Worm (Caenorhabditis elegans): Measurements from ENCODE around the gene C53A3.1.

- peak; percentile 30 for TF ChIP-seq elt-2 (tag; optimal IDR thresholded peaks at IDR 0.05)
- TF ChIP-seq unc-55 (GFP tag; optimal IDR thresholded peaks at IDR 0.05): no peak
- TF ChIP-seq mec-3 (tag; optimal IDR thresholded peaks at IDR 0.05; ENCODE audit: borderline replicate concordance): no peak
- no peak for TF ChIP-seq pag-3 (tag; optimal IDR thresholded peaks at IDR 0.05; ENCODE audit: borderline replicate concordance)
- TF ChIP-seq unc-42 (tag; optimal IDR thresholded peaks at IDR 0.05): no peak
- no peak for TF ChIP-seq tbx-2 (tag; optimal IDR thresholded peaks at IDR 0.05)
- TF ChIP-seq nfya-1 (tag; optimal IDR thresholded peaks at IDR 0.05): no peak
- no peak for TF ChIP-seq ceh-34 (tag; optimal IDR thresholded peaks at IDR 0.05)
- TF ChIP-seq ahr-1 (tag; optimal IDR thresholded peaks at IDR 0.05): no peak
- no peak for TF ChIP-seq Y22D7AL.16 (tag; optimal IDR thresholded peaks at IDR 0.05)
- TF ChIP-seq dve-1 (tag; optimal IDR thresholded peaks at IDR 0.05): no peak
Measured at ce11 chrV:5768292-5768695, 8.3 kb upstream of the C53A3.1 start.

All from whole organism, late embryonic.